ENCODE assay signal across 4 worm cellular contexts in genomic region chrX:3494634-3495033, ce11.
TF ChIP-seq lines count a peak whose summit lies in the region.

No protein-coding gene starts in this region.

TF ChIP-seq in whole organism, L2 larva, 48 proteins besides CTCF, POLR2A, EP300 and RAD21:
- TF ChIP-seq mab-5 (tag; optimal IDR thresholded peaks at IDR 0.05; lab: Kevin White, UChicago) (no peak), F13H6.1 (tag; optimal IDR thresholded peaks at IDR 0.05; lab: Kevin White, UChicago) (peak; percentile 36), ztf-1 (GFP tag; conservative IDR thresholded peaks at IDR 0.05; lab: Robert Waterston, UW) (no peak), R02D3.7 (tag; optimal IDR thresholded peaks at IDR 0.05; lab: Kevin White, UChicago) (no peak), unc-55 (GFP tag; optimal IDR thresholded peaks at IDR 0.05; lab: Kevin White, UChicago) (no peak)
TF ChIP-seq in whole organism, L2 larva: peak in this region for 1.

TF ChIP-seq in whole organism, L3 larva, 47 proteins besides CTCF, POLR2A, EP300 and RAD21:
- TF ChIP-seq mml-1 (tag; optimal IDR thresholded peaks at IDR 0.05; lab: Kevin White, UChicago) (no peak), unc-62 (GFP tag; optimal IDR thresholded peaks at IDR 0.05; lab: Kevin White, UChicago) (peak; percentile 1), egl-5 (tag; optimal IDR thresholded peaks at IDR 0.05; lab: Kevin White, UChicago) (peak; percentile 38), ceh-82 (tag; optimal IDR thresholded peaks at IDR 0.05; lab: Kevin White, UChicago) (no peak)

TF ChIP-seq in whole organism, L4 larva, 104 proteins besides CTCF, POLR2A, EP300 and RAD21:
- TF ChIP-seq duxl-1 (tag; optimal IDR thresholded peaks at IDR 0.05; lab: Kevin White, UChicago; ENCODE audit: poor library complexity): no peak
- TF ChIP-seq gei-8 (GFP tag; optimal IDR thresholded peaks at IDR 0.05; lab: Kevin White, UChicago): no peak
- no peak for TF ChIP-seq Y5F2A.4 (GFP tag; optimal IDR thresholded peaks at IDR 0.05; lab: Kevin White, UChicago)
- peak; percentile 52 for TF ChIP-seq hlh-11 (tag; optimal IDR thresholded peaks at IDR 0.05; lab: Kevin White, UChicago)
- peak in 1 of 2 experiments; percentile 91 for TF ChIP-seq unc-62 (GFP tag; optimal IDR thresholded peaks at IDR 0.05 in 1 of 2; lab: Kevin White, UChicago)
- no peak for TF ChIP-seq unc-62 (tag; optimal IDR thresholded peaks at IDR 0.05; lab: Kevin White, UChicago)
- no peak for TF ChIP-seq ceh-44 (GFP tag; IDR thresholded peaks at IDR 0.05; lab: Robert Waterston, UW)
- no peak for TF ChIP-seq unc-130 (GFP tag; optimal IDR thresholded peaks at IDR 0.05; lab: Kevin White, UChicago)
- TF ChIP-seq lir-3 (tag; optimal IDR thresholded peaks at IDR 0.05; lab: Kevin White, UChicago): no peak
- no peak for TF ChIP-seq vab-7 (GFP tag; IDR thresholded peaks at IDR 0.05; lab: Robert Waterston, UW)
- no peak for TF ChIP-seq mxl-3 (GFP tag; optimal IDR thresholded peaks at IDR 0.05; lab: Kevin White, UChicago)
- TF ChIP-seq nhr-6 (tag; optimal IDR thresholded peaks at IDR 0.05; lab: Kevin White, UChicago): no peak
- peak in 1 of 2 experiments; percentile 67 for TF ChIP-seq daf-16 (GFP tag; optimal IDR thresholded peaks at IDR 0.05; lab: Kevin White, UChicago)
- no peak for TF ChIP-seq daf-16 (tag; optimal IDR thresholded peaks at IDR 0.05; lab: Kevin White, UChicago)
- TF ChIP-seq tra-1 (GFP tag; IDR thresholded peaks at IDR 0.05; lab: Robert Waterston, UW): no peak
- TF ChIP-seq mdl-1 (tag; optimal IDR thresholded peaks at IDR 0.05; lab: Kevin White, UChicago): no peak
- TF ChIP-seq dmd-6 (GFP tag; IDR thresholded peaks at IDR 0.05; lab: Robert Waterston, UW): no peak
- no peak for TF ChIP-seq ztf-7 (tag; optimal IDR thresholded peaks at IDR 0.05; lab: Kevin White, UChicago)
- no peak for TF ChIP-seq lim-7 (GFP tag; IDR thresholded peaks at IDR 0.05; lab: Robert Waterston, UW)
- TF ChIP-seq pha-4 (GFP tag; IDR thresholded peaks at IDR 0.05; lab: Robert Waterston, UW): no peak
- no peak for TF ChIP-seq pha-4 (tag; optimal IDR thresholded peaks at IDR 0.05; lab: Kevin White, UChicago)
- TF ChIP-seq egl-43 (GFP tag; IDR thresholded peaks at IDR 0.05; lab: Robert Waterston, UW): no peak
- no peak for TF ChIP-seq snpc-1.2 (GFP tag; IDR thresholded peaks at IDR 0.05; lab: Robert Waterston, UW)
- no peak for TF ChIP-seq sdz-12 (GFP tag; optimal IDR thresholded peaks at IDR 0.05; lab: Kevin White, UChicago)
- TF ChIP-seq snpc-4 (tag; optimal IDR thresholded peaks at IDR 0.05; lab: Kevin White, UChicago): no peak
- no peak for TF ChIP-seq ztf-11 (tag; optimal IDR thresholded peaks at IDR 0.05; lab: Kevin White, UChicago)
- TF ChIP-seq R02D3.7 (tag; optimal IDR thresholded peaks at IDR 0.05; lab: Kevin White, UChicago): no peak
- no peak for TF ChIP-seq dmd-9 (GFP tag; IDR thresholded peaks at IDR 0.05; lab: Robert Waterston, UW)
- no peak for TF ChIP-seq attf-4 (tag; optimal IDR thresholded peaks at IDR 0.05; lab: Kevin White, UChicago)
TF ChIP-seq in whole organism, L4 larva: peak in this region for 3.

TF ChIP-seq in whole organism, mixed stage, embryonic, 35 proteins besides CTCF, POLR2A, EP300 and RAD21:
- no peak for TF ChIP-seq lin-32 (GFP tag; optimal IDR thresholded peaks at IDR 0.05; lab: Kevin White, UChicago)
- TF ChIP-seq unc-62 (GFP tag; optimal IDR thresholded peaks at IDR 0.05; lab: Kevin White, UChicago): peak; percentile 79
- peak; percentile 36 for TF ChIP-seq hlh-1 (tag; optimal IDR thresholded peaks at IDR 0.05; lab: Kevin White, UChicago)
- no peak for TF ChIP-seq snpc-4 (tag; optimal IDR thresholded peaks at IDR 0.05; lab: Kevin White, UChicago)
- no peak for TF ChIP-seq sem-2 (GFP tag; optimal IDR thresholded peaks at IDR 0.05; lab: Kevin White, UChicago)
